Worm (Caenorhabditis elegans): ENCODE data around the gene ceh-38.
A peak's percentile ranks its signal among the peaks of the same experiment; 100 is the strongest.

The ceh-38 gene

DNA sequence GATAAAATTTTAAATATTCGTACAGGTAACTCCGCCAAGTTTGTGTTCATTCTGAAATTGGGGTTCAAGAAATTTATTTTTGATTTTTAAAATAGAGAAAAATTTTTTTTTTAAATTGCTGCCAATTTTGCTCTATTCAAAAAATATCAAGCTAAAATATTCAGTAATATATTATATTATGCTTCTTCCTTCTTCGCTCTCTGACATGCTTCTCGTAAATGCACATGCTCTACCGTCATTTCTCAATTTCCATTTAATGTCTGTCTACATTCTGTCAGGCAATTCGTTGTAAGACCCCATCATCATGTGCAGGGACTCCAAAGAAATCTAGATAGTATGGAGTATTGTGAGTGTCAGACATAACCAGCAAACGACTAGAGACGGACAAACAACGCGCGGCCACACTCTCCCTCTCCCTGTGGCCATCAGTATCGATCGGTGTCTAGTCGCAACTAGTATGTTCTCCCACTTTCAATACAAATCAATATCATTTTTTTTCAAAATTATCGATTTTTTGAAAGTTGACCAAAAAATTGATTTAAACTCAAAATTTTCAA, at the start of gene ceh-38, which contains the start of gene malt-1:
TSS of gene ceh-38 (plus strand) at position 277 of the 557 bp plus-strand sequence.
TSS of gene malt-1 (minus strand) at position 51 of the 557 bp plus-strand sequence.
- TF ChIP-seq ceh-16 (tag; optimal IDR thresholded peaks at IDR 0.05) (peak; percentile 55), dmd-4 (tag; optimal IDR thresholded peaks at IDR 0.05) (peak; percentile 35), unc-39 (tag; optimal IDR thresholded peaks at IDR 0.05) (no peak), mab-5 (tag; optimal IDR thresholded peaks at IDR 0.05) (peak; percentile 95), lsy-2 (tag; optimal IDR thresholded peaks at IDR 0.05) (peak; percentile 85 to 98), mbf-1 (tag; optimal IDR thresholded peaks at IDR 0.05) (no peak), nhr-21 (tag; optimal IDR thresholded peaks at IDR 0.05) (peak; percentile 89), ztf-4 (tag; optimal IDR thresholded peaks at IDR 0.05) (peak; percentile 95), nhr-6 (tag; optimal IDR thresholded peaks at IDR 0.05) (peak; percentile 94), nhr-12 (tag; optimal IDR thresholded peaks at IDR 0.05) (no peak), gmeb-1 (tag; optimal IDR thresholded peaks at IDR 0.05) (peak; percentile 90), egl-27 (tag; optimal IDR thresholded peaks at IDR 0.05) (peak; percentile 95), blmp-1 (tag; optimal IDR thresholded peaks at IDR 0.05; ENCODE audit: insufficient read depth) (peak; percentile 62), nhr-23 (tag; optimal IDR thresholded peaks at IDR 0.05) (no peak), skn-1 (tag; optimal IDR thresholded peaks at IDR 0.05) (peak; percentile 45), aly-2 (tag; optimal IDR thresholded peaks at IDR 0.05) (no peak), F13H6.1 (tag; optimal IDR thresholded peaks at IDR 0.05) (peak; percentile 96), R02D3.7 (tag; optimal IDR thresholded peaks at IDR 0.05) (peak; percentile 60), alr-1 (tag; optimal IDR thresholded peaks at IDR 0.05) (peak; percentile 100), lin-13 (GFP tag; optimal IDR thresholded peaks at IDR 0.05) (peak; percentile 96), nhr-237 (tag; optimal IDR thresholded peaks at IDR 0.05) (peak; percentile 58), ztf-1 (GFP tag; conservative IDR thresholded peaks at IDR 0.05) (no peak), peb-1 (tag; optimal IDR thresholded peaks at IDR 0.05) (no peak), nhr-11 (tag; optimal IDR thresholded peaks at IDR 0.05) (peak; percentile 40), nhr-77 (tag; optimal IDR thresholded peaks at IDR 0.05) (peak; percentile 61), lin-39 (tag; optimal IDR thresholded peaks at IDR 0.05) (peak; percentile 92), fos-1 (tag; optimal IDR thresholded peaks at IDR 0.05) (peak; percentile 93), lin-11 (tag; optimal IDR thresholded peaks at IDR 0.05) (peak; percentile 85), ZK546.5 (tag; optimal IDR thresholded peaks at IDR 0.05) (peak; percentile 58), sem-4 (tag; optimal IDR thresholded peaks at IDR 0.05) (peak; percentile 95), Y55F3AM.14 (GFP tag; optimal IDR thresholded peaks at IDR 0.05) (peak; percentile 71), C34F6.9 (tag; optimal IDR thresholded peaks at IDR 0.05) (peak; percentile 99), nhr-10 (tag; optimal IDR thresholded peaks at IDR 0.05) (no peak), zag-1 (tag; optimal IDR thresholded peaks at IDR 0.05) (peak; percentile 91), nhr-129 (tag; optimal IDR thresholded peaks at IDR 0.05) (peak; percentile 99), sma-9 (GFP tag; optimal IDR thresholded peaks at IDR 0.05) (peak; percentile 94), sma-9 (tag; optimal IDR thresholded peaks at IDR 0.05) (no peak), ztf-11 (tag; optimal IDR thresholded peaks at IDR 0.05) (no peak), ama-1 (optimal IDR thresholded peaks at IDR 0.05) (peak; percentile 72), ceh-82 (tag; optimal IDR thresholded peaks at IDR 0.05) (peak; percentile 19), unc-55 (GFP tag; optimal IDR thresholded peaks at IDR 0.05) (peak; percentile 99), nhr-25 (tag; optimal IDR thresholded peaks at IDR 0.05) (peak; percentile 92), crh-2 (tag; optimal IDR thresholded peaks at IDR 0.05) (peak; percentile 97), elt-1 (tag; optimal IDR thresholded peaks at IDR 0.05) (no peak), mdl-1 (tag; optimal IDR thresholded peaks at IDR 0.05) (peak; percentile 73 to 96), snpc-4 (tag; optimal IDR thresholded peaks at IDR 0.05) (peak; percentile 91), unc-62 (GFP tag; optimal IDR thresholded peaks at IDR 0.05) (peak; percentile 87), elt-3 (tag; optimal IDR thresholded peaks at IDR 0.05) (no peak), sma-3 (GFP tag; optimal IDR thresholded peaks at IDR 0.05) (peak; percentile 87)

All from whole organism, L2 larva.